Fruit fly (Drosophila melanogaster): ENCODE data around the gene CG33796.

DNA sequence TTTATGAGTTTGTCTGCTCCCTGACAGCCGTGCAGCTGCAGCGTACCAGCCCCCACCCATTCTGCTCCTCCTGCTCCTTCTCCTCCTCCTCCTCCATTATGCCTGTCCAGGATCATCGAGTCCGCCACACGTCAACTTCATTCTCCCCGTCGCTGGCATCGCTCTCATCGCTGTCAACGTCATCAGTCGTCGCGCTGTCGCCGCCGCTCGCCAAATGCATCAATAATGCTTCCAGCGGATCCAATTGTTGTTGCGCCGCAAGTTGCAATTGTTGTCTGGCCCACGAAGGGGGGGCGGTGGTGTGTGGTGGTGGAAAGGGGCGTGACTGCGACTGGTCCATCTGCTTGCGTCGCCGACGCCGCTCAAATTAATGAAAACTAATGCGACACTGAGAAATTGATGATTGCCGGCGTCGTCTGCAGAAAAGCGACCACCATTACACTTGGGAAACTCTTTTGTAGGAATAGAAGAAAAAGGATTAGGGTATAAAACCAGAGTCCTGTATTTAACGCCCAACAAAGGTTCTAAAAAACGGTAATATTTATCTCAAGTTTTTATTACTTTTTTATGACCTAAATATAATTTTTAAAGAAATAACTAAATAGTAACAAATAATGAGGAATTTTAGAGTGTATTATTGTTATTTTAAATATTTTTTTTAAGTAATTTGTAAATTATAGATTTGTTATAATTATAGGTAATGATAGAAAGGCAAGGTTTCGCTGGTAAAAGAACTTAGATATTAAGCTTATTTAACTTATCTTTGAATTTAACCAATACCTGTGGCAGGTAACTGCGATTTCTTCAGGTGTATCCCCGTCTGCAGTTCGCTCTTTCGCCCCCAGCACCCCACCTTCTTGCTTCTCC is 19.4 kb upstream of the CG33796 start:
- no peak for TF ChIP-seq CG33017 (tag; optimal IDR thresholded peaks at IDR 0.05)
- no peak for TF ChIP-seq tj (GFP tag; optimal IDR thresholded peaks at IDR 0.05)
- no peak for TF ChIP-seq pad (GFP tag; optimal IDR thresholded peaks at IDR 0.05)
- TF ChIP-seq ovo (GFP tag; optimal IDR thresholded peaks at IDR 0.05) = no peak
- TF ChIP-seq cnc (optimal IDR thresholded peaks at IDR 0.05) = no peak
- no peak for TF ChIP-seq CG7045 (GFP tag; optimal IDR thresholded peaks at IDR 0.05)
- TF ChIP-seq CG12768 (GFP tag; optimal IDR thresholded peaks at IDR 0.05) = no peak
- TF ChIP-seq CG7101 (tag; optimal IDR thresholded peaks at IDR 0.05) = no peak
- TF ChIP-seq kay (GFP tag; ENCODE audit: borderline replicate concordance) = no peak
- TF ChIP-seq CG5204 (GFP tag; optimal IDR thresholded peaks at IDR 0.05) = no peak
- TF ChIP-seq Hr96 (GFP tag; optimal IDR thresholded peaks at IDR 0.05) = no peak
- TF ChIP-seq CG11617 (GFP tag; optimal IDR thresholded peaks at IDR 0.05) = no peak
- TF ChIP-seq Mnt (GFP tag; optimal IDR thresholded peaks at IDR 0.05) = no peak
